Worm (Caenorhabditis elegans): ENCODE results near the gene pygl-1.
"Not testable (repeated sequence)": the region's sequence is repeated elsewhere in the genome, so short reads cannot be mapped to it uniquely, and the experiment has no call there.

- not testable (repeated sequence) for TF ChIP-seq blmp-1 (tag; optimal IDR thresholded peaks at IDR 0.05; ENCODE audit: insufficient read depth); nhr-21 (tag; optimal IDR thresholded peaks at IDR 0.05); alr-1 (tag; optimal IDR thresholded peaks at IDR 0.05); R02D3.7 (tag; optimal IDR thresholded peaks at IDR 0.05); nhr-237 (tag; optimal IDR thresholded peaks at IDR 0.05); nhr-77 (tag; optimal IDR thresholded peaks at IDR 0.05); lsy-2 (tag; optimal IDR thresholded peaks at IDR 0.05); snpc-4 (tag; optimal IDR thresholded peaks at IDR 0.05); ama-1 (optimal IDR thresholded peaks at IDR 0.05); nhr-10 (tag; optimal IDR thresholded peaks at IDR 0.05); Y55F3AM.14 (GFP tag; optimal IDR thresholded peaks at IDR 0.05)
Observed at ce11 chrV:3564335-3564734, 14.5 kb upstream of the pygl-1 start, which contains the start of gene T24A6.17.
